Fruit fly (Drosophila melanogaster): ENCODE data around the gene TORIP.

dm6 chr3L:19815472-19816150 is 10.7 kb upstream of the TORIP start, which contains the start of gene cyc:
- TF ChIP-seq EcR (GFP tag; optimal IDR thresholded peaks at IDR 0.05), result no peak
- TF ChIP-seq CG8478 (optimal IDR thresholded peaks at IDR 0.05), result peak; percentile 33

All from whole organism.